Fruit fly (Drosophila melanogaster): ENCODE data around the gene CG10137.

CG10137 gene

DNA sequence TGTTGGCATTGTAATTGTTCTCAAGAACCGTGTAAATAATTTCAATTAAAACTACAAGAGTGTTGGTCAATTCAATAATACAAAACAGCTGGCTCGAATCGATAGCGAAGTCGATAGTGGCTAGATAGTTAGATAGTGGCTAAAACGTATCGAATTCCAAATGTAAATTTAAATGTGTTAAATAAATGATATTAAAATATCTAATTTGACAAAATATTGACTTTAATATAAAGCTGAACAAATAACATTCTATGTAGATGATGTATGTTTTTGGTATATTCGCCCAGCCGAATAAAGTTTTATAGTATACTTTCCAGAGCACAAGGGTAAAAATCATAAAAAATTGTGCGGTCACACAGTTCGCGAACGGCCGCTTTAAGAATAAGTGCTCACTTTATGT lies at the start of gene CG10137, which contains the start of gene Dpm1:
TSS of gene CG10137 (plus strand) at position 371 of the 400 bp plus-strand sequence.
TSS of gene Dpm1 (minus strand) at position 53 of the 400 bp plus-strand sequence.
- no peak for TF ChIP-seq CG8478 (optimal IDR thresholded peaks at IDR 0.05)
- TF ChIP-seq CTCF (optimal IDR thresholded peaks at IDR 0.05): no peak

DNA sequence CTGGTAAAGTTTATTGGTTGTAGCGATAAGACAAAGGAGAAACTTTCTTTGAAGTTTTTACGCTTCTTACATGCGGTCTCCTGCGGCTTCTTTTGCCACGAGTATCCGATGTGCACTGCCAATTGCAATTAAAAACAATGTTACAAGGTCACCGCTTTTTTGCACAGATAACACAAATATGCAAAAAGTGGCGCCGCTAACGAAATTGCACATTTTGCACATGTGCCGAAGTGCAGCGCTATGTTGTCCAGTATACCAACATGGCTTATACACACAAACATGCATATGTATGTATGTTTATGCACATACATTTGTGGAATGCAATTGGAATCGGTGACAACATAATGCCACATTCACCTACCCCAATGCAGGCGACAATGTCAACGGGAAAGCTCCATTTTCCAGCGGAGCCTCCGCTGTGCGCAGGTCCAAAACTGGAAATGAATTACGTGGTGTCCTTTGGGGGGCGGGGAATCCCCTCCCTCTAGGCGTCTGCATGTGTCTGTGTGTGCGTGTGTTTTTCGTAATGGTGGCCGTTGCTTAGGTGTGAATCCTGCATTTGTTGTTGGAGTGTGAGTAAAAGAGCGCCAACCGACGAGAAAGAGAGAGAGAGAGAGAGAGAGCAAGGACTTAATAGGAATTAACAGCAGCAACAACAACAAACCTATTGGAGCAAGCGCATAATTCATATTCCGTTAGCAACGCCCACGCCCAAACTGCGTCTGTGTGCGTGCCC lies 47.1 kb upstream of the CG10137 start:
- TF ChIP-seq CG8478 (optimal IDR thresholded peaks at IDR 0.05) (no peak), CTCF (optimal IDR thresholded peaks at IDR 0.05) (no peak)

DNA sequence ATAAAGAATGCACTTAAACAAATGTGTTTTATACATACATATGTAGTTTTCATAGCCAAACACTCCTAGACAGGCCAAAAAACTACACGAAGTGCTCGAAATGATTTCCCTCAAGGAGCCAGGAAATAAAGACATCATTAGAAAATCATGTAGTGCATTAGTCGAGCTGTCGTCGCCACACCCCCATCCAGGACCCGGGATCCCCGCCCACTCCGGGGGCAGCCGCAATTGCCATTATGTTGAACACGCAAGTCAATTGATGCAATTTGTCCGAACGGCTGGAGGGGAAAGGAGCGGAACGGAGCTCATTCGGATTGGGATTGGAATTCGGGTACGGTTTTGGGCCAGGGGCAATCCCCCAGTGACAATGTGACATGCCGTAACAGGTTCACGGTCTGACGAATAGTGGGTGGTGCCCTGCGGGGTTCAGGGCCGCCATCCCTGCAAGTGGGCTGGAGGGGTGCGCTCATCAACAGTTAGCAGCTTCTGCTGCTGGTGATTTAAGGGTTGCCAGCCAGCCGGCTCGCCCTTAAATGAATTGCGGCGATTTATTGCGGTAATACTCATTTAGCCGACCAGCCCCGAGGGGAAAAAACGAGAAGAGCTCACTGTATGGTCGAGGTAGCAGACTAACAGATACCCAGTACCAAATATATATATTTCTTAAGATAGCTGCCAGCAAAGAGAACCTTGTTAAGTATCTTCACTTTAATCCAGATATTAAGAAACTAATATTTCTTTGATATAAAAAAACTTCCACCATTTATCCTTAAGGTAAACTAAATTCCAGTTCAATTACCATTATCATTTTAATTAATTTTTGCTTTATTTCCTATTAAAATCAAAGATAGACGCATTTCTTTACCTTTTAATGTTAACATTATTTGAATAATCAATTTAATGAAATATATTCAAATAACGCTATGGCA lies 45.8 kb upstream of the CG10137 start:
- TF ChIP-seq CTCF (optimal IDR thresholded peaks at IDR 0.05): no peak

DNA sequence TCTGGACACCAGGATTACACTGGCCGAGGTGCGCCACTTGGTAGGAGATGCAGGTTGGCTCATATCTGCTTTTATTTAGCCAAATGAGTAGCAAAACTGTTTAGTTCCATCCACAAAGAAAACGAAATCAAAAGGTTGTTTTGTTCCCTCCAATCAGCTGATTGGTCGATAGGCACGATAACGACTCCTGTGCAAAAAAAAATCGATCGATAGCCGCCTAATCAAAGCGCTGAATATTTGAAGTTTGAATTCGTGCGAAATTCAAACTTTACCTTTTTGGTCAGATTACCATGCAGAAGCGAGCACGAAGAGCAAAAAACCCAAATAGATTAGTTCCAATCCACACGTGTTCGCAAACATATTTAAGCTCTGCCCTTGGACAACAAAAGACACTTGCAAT lies 41.9 kb upstream of the CG10137 start, which contains the start of the genes CG10195 and CG13084:
TSS of gene CG10195 (minus strand) at position 167 of the 400 bp plus-strand sequence.
TSS of gene CG13084 (plus strand) at position 392 of the 400 bp plus-strand sequence.
- TF ChIP-seq CG8478 (optimal IDR thresholded peaks at IDR 0.05) (no peak), CTCF (optimal IDR thresholded peaks at IDR 0.05) (no peak)

DNA sequence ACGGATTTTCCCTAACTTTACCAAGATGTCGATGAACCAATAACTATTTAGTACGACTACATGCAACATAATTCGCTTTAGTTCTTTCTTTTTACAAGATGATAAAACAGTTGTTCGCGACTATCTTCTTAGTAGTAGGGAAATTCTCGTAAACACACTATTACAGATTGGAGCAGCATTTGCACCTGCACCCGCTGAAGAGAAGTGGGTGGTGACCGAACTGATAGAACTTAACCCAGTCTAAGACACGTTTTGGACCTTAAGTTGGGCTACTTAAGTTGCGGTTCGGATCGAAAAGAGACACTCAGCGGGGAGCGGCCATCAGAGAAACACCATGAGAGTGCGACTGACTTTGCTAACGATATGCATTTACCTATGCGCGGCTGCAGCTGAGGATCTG lies 39.3 kb upstream of the CG10137 start, which contains the start of gene CG13083:
TSS of gene CG13083 (plus strand) at position 301 of the 400 bp plus-strand sequence.
- no peak for TF ChIP-seq CTCF (optimal IDR thresholded peaks at IDR 0.05)
- no peak for TF ChIP-seq CG8478 (optimal IDR thresholded peaks at IDR 0.05)

DNA sequence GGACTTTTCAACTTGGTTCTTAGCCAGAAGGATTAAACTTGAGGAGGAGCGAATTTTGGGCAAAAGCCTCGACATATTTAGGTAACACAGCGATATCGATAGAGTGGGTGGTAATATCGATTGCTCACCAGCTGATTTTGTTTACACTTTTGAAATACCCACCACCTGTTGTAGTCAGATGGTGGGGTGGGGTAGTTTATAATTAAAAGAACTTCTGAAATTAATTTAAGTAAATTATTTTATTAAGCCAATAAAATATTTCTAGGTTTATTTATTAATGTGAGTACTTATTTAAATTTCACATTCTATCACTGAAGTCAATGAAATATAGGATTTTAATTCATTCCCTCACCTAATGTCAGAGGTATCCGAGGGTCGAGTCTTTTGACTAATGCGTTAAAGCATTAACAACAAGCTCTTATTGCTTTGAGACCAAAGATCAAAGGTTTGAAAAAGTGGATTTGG lies 36.5 kb upstream of the CG10137 start, which contains the start of the genes CG10194 and CG18094:
TSS of gene CG10194 (minus strand) at position 108 of the 465 bp plus-strand sequence.
TSS of gene CG18094 (plus strand) at position 266 of the 465 bp plus-strand sequence.
- TF ChIP-seq CG8478 (optimal IDR thresholded peaks at IDR 0.05) (no peak), CTCF (optimal IDR thresholded peaks at IDR 0.05) (no peak)

DNA sequence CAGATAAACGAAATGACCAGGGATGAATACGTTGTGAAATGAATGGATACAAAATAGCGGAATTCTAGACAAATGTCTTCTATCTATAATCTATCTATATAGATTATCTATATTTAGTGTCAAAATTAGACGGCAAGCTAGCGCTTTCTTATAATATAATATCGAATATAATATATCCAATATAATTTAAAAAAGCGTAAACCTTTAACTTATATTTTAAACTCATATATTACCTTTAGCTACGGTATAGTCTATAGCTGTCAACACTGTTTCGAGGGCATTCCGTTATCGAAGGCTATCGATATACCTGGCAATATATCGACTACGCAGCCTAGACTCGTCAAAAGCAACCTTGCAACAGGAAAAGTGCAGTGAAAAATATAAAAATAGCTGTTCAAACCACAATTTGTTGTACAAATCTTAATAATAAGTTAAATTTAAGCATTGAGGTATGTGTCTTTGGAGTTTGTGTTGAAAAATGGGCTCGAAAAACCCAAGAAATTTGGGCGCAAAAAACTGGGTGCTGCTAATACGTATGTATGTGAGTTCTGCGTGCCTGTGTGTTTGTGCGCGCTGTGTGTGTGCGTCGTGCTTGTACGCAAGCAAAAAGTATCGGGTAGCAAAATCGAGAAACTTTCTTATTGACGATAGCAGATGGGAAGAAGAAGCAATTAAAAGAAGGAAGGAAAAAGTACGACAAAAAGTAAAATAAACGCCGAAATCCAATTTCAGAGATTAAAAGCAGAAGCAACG lies 33.4 kb upstream of the CG10137 start, which contains the start of the genes swm and Ctu2:
TSS of gene swm (plus strand) at position 318 of the 753 bp plus-strand sequence.
TSS of gene Ctu2 (minus strand) at position 320 of the 753 bp plus-strand sequence.
- no peak for TF ChIP-seq CTCF (optimal IDR thresholded peaks at IDR 0.05)
- no peak for TF ChIP-seq CG8478 (optimal IDR thresholded peaks at IDR 0.05)

DNA sequence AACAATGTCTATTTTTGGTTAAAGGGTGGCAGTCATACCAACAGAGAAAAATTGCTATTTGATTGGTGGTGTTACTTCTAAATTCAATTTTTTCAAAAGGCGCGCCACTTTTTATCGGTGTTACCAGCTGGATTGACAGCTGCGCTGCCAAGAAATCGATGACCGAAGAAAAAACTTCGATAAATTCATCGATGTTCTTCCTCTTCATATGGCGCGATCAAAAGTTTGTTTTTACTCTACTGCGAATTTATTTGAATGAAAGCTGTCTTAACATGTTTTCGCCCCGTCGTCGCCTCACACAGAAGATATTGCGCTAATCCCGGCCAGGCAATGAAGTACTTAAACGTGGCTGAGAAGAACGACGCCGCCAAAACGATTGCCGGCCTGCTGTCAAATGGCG lies 28.5 kb upstream of the CG10137 start, which contains the start of gene Top3alpha:
TSS of gene Top3alpha (plus strand) at position 186 of the 400 bp plus-strand sequence.
- no peak for TF ChIP-seq CG8478 (optimal IDR thresholded peaks at IDR 0.05)
- no peak for TF ChIP-seq CTCF (optimal IDR thresholded peaks at IDR 0.05)

DNA sequence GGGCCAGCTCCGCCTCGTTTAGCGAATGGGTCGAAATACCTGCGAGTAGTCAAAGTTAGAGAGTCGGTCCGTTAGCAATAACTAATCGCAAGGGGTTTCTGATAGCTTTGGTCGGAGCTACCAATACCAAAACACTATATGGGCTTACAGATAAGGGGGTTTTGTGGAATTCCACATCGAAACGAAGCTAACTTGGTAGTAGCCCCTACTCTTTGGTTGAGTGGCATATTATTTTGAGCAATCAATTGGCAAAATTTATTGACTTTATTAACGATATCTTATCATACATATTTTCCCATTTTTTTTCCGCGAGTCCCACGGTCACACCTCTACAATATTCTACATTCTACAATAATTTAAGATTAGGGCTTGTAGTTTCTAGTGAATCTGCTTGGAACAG lies 20.2 kb upstream of the CG10137 start:
- no peak for TF ChIP-seq CG8478 (optimal IDR thresholded peaks at IDR 0.05)
- TF ChIP-seq CTCF (optimal IDR thresholded peaks at IDR 0.05): no peak

DNA sequence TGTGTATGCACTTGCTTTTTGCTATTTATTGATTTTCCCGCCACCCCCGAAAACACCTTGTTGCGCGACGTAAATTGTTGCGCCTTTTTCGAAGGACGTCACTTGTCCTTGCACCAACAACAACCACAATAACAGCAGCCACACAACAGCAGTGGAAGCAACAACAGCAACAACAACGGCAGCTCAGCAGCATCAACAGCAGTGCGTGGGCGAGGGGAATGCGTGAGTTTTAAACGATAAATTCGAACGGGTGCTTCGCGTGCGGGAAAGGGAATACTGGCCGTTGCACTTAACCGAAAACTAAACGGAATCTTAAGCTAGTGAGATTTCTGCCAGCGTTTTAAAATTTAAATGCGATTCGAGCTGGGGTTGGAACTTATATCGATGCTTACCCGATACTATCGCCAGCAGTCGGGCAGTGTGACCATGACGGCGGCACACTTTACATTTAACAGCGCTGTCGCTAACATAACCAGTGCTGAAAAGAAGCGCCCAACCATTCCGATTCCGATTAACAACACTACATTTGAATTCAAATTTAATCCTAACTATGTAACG lies 18.0 kb upstream of the CG10137 start, which contains the start of gene cyst:
TSS of gene cyst (minus strand) at position 404 of the 558 bp plus-strand sequence.
- TF ChIP-seq CG8478 (optimal IDR thresholded peaks at IDR 0.05) (no peak), CTCF (optimal IDR thresholded peaks at IDR 0.05) (peak in 1 of 2 experiments; percentile 27)

DNA sequence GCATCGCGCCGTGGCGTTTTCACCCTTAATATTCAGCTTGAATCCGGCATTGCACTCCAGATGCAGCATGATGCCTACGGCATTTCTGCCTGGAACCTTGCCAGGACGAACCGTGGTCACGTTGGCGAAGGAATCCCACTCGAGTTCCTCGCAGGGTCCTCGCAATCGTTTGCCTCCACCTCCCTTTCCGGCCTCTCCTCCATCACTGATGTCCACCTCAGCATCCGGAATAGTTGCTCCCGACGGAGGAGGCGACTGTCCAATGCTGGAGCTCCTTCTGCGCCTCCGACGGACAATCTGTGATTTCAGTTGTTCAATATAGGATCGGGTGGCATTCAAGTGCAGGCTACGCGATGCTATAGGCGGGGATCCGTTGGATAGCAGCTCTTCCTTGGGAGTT lies 14.3 kb upstream of the CG10137 start:
- no peak for TF ChIP-seq CTCF (optimal IDR thresholded peaks at IDR 0.05)
- no peak for TF ChIP-seq CG8478 (optimal IDR thresholded peaks at IDR 0.05)

DNA sequence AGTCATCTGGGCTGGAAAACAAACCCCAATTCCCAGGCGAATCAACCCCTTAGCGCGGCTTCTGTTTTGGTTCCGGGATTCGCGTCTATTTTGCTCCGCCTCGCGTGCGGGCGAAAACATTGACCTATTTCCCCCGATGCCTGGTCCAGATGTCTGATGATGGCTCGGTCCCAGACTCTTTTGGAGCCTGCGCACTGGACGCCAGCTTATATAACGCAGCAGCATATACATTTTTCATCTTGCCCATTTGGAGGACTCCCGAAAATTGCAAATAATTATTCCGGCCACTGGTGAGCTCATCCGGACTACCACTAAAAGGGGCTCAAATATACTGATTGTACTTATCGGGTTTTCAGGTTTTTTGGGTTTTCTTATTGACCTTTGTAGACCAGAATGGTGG lies 10.4 kb upstream of the CG10137 start:
- TF ChIP-seq CG8478 (optimal IDR thresholded peaks at IDR 0.05) (no peak), CTCF (optimal IDR thresholded peaks at IDR 0.05) (no peak)

DNA sequence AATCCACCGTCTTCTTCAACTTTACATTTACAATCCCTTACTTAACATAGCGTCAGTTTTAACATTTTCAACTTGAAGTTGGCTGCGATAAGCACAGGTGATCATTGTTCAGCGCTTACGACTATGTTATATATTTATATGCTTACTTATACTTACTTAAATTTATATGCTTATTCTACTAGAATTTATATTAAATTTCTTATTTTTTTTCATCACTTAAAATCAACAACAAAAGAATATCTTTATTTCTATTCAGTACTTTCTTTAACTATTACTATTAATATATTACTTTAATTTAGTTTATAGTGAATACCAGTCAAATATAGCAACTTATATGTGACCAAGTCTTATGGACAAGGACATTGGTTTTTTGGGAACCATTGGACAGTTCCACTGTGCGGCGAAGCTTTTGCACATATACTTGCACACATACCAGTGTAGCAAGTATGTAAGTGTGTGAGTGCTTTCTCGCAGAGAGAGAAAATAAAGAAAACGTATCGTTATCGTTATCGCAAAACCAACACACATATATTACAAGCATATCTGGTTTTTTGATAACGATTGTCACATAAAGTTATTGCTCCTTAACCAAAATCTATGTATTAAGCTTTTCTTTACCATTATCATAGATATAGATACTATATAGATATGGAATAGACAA lies 9.2 kb upstream of the CG10137 start, which contains the start of gene Hasp:
TSS of gene Hasp (minus strand) at position 51 of the 661 bp plus-strand sequence.
- no peak for TF ChIP-seq CTCF (optimal IDR thresholded peaks at IDR 0.05)
- no peak for TF ChIP-seq CG8478 (optimal IDR thresholded peaks at IDR 0.05)
